Worm (Caenorhabditis elegans) whole organism, L3 larva: ENCODE results near the gene srz-56.

Source experiments
- elt-1 ChIP-seq: fragments of 150-350 bp; optimal IDR thresholded peaks from 2 replicates; lab custom pipeline; 2014; ENCODE audit warnings: missing biosample characterization, missing genetic modification characterization
- eor-1 ChIP-seq, 2 experiments: fragments of 150-350 bp; optimal IDR thresholded peaks; 2 replicates each; lab custom pipeline; 2014 to 2018; ENCODE audit warnings: missing biosample characterization in 2 of 2, missing genetic modification characterization in 2 of 2
- fkh-10 ChIP-seq: sonication (generic microtip); optimal IDR thresholded peaks from 2 replicates; lab custom pipeline; 2017; ENCODE audit warnings: missing biosample characterization, missing genetic modification reagents, missing genetic modification characterization
- lsy-12 ChIP-seq: sonication (generic microtip); optimal IDR thresholded peaks from 2 replicates; lab custom pipeline; 2016; ENCODE audit warnings: mild to moderate bottlenecking, missing genetic modification characterization, missing compliant biosample characterization

ce11 chrIII:2262942-2263341 is 22.4 kb downstream of the srz-56 start, which contains the start of gene Y54F10BM.6:
- no peak for TF ChIP-seq fkh-10 (GFP tag; lab: Kevin White, UChicago)
- TF ChIP-seq elt-1 (tag; lab: Kevin White, UChicago): no peak
- no peak for TF ChIP-seq eor-1 (tag; optimal IDR thresholded peaks at IDR 0.05; lab: Kevin White, UChicago)
- no peak for TF ChIP-seq lsy-12 (tag; lab: Kevin White, UChicago)
